Worm (Caenorhabditis elegans): ENCODE measurements around the gene ceh-100.

- TF ChIP-seq ama-1 (optimal IDR thresholded peaks at IDR 0.05), result no peak
- no peak for TF ChIP-seq flt-1 (GFP tag; IDR thresholded peaks at IDR 0.05)
- TF ChIP-seq hnd-1 (tag; optimal IDR thresholded peaks at IDR 0.05), result no peak
- no peak for TF ChIP-seq sea-1 (GFP tag; conservative IDR thresholded peaks at IDR 0.05)
- no peak for TF ChIP-seq ets-7 (tag; optimal IDR thresholded peaks at IDR 0.05)
- TF ChIP-seq ceh-36 (tag; optimal IDR thresholded peaks at IDR 0.05), result no peak
Observed at ce11 chrII:12570523-12570922, 33.0 kb downstream of the ceh-100 start, which contains the start of gene Y38E10A.1.

Data from whole organism, early embryonic.